Fruit fly (Drosophila melanogaster): Measurements from ENCODE around the gene CG33281.

CG33281 gene

dm6 chr2L:3304831-3305828 lies 18.9 kb upstream of the CG33281 start:
- TF ChIP-seq CTCF (optimal IDR thresholded peaks at IDR 0.05): no peak
- no peak for TF ChIP-seq CG8478 (optimal IDR thresholded peaks at IDR 0.05)

DNA sequence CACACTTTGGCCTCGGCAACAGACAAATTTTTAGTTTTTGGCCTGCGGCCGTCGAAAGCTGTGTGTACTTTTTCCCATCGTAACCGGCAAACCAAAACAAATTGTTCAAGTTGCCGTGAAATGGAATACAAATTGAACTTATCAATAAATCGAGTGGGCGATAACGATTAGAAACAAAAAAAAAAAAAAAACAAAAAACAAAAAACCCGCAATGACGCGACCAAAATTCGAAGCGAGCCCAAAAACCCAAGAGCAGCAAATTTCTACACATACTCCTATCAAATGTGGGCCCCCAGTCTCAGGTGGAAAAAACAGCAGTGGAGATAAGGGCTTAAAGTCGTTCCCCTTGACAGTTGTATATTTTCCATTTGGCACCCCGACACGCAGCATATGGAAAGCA lies 16.8 kb upstream of the CG33281 start:
- TF ChIP-seq CTCF (optimal IDR thresholded peaks at IDR 0.05) (no peak), CG8478 (optimal IDR thresholded peaks at IDR 0.05) (no peak)

dm6 chr2L:3308529-3309272 lies 15.3 kb upstream of the CG33281 start, which contains the start of gene CG15406:
TSS of gene CG15406 (plus strand) at chr2L:3309222.
- TF ChIP-seq CTCF (optimal IDR thresholded peaks at IDR 0.05) (no peak), CG8478 (optimal IDR thresholded peaks at IDR 0.05) (no peak)

dm6 chr2L:3319731-3320295 lies 4.2 kb upstream of the CG33281 start, which contains the start of the genes Fign and CG8837:
TSS of gene Fign (minus strand) at chr2L:3319872.
TSS of gene CG8837 (plus strand) at chr2L:3320245.
- TF ChIP-seq CG8478 (optimal IDR thresholded peaks at IDR 0.05) (no peak), CTCF (optimal IDR thresholded peaks at IDR 0.05) (peak in 1 of 2 experiments; percentile 14)

DNA sequence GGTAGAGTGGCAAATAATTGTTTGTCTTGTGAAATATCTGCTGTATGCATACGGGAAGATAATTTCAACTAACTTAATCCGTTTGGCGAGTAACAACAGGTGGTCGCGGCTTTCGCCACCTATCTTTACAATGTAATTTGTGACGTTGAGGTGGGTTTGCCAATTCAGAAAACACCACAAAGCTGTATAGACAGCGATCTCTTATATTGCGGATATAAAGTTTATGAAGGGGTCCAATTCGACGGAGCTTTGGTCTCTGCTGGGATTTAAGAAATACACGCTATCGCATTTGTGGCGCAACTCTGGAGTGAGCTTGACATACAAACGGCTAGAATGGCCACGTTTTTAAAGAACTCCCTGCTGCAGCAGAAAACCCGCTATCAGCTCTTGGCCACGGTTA lies 3.6 kb downstream of the CG33281 start, which contains the start of gene CG33282:
TSS of gene CG33282 (plus strand) at position 301 of the 400 bp plus-strand sequence.
- TF ChIP-seq CG8478 (optimal IDR thresholded peaks at IDR 0.05) (no peak), CTCF (optimal IDR thresholded peaks at IDR 0.05) (no peak)

dm6 chr2L:3330628-3331027 lies 6.6 kb downstream of the CG33281 start, which contains the start of gene CG3285:
TSS of gene CG3285 (plus strand) at chr2L:3330928.
- TF ChIP-seq CTCF (optimal IDR thresholded peaks at IDR 0.05) (no peak), CG8478 (optimal IDR thresholded peaks at IDR 0.05) (no peak)

DNA sequence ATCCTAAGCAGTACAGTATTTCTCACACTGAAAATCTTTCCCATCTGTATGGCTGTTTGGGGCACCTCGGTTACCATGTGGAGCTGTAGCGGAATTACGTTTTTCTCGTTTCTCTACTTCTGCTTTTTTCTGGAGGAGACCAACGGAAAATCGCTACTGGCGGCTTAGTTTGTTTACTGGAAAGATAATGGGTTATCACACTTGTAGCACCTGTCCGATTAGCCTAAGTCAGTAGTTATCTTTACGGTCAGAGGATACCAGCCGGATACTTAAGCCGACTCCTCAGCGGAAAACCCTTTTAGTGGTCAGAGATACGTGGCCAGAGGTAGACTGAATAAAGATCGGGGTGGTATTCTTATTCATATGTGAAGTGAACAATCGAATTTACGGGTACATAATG lies 8.5 kb downstream of the CG33281 start, which contains the start of gene CG15408:
TSS of gene CG15408 (plus strand) at position 301 of the 400 bp plus-strand sequence.
- no peak for TF ChIP-seq CTCF (optimal IDR thresholded peaks at IDR 0.05)
- TF ChIP-seq CG8478 (optimal IDR thresholded peaks at IDR 0.05): no peak

DNA sequence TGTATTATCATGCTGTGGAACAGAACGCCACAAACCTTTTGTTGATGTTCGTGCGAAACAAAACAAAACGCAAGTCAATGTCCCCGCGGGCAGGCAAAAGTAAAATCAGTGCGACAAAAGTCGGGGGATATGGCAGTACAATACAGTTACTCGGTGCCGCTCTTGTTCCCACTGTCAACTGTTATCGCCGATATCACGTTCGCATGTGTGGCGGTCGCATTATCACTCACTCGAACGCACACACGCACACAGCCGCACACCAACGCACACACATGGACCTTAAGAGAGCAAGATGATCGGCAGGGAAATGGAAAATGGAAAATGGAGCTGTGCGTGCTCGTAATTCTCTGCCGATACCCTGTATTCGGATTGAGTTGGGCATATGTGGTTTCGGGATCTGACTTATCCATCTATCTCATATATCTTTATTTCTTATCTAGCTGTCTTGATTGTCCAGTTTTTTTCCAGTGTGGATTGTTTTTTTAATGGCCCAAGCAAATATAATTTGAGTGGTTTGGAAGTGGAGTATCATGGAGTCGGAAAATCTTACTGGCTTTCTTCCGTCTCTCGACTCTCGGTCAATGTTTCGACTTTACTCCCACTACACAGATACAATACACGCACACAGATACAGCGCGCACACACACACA lies 14.7 kb downstream of the CG33281 start:
- TF ChIP-seq CTCF (optimal IDR thresholded peaks at IDR 0.05) (no peak), CG8478 (optimal IDR thresholded peaks at IDR 0.05) (no peak)

- no peak for TF ChIP-seq CTCF (optimal IDR thresholded peaks at IDR 0.05)
- TF ChIP-seq CG8478 (optimal IDR thresholded peaks at IDR 0.05): no peak
Measured at dm6 chr2L:3339420-3339819, 15.4 kb downstream of the CG33281 start.

DNA sequence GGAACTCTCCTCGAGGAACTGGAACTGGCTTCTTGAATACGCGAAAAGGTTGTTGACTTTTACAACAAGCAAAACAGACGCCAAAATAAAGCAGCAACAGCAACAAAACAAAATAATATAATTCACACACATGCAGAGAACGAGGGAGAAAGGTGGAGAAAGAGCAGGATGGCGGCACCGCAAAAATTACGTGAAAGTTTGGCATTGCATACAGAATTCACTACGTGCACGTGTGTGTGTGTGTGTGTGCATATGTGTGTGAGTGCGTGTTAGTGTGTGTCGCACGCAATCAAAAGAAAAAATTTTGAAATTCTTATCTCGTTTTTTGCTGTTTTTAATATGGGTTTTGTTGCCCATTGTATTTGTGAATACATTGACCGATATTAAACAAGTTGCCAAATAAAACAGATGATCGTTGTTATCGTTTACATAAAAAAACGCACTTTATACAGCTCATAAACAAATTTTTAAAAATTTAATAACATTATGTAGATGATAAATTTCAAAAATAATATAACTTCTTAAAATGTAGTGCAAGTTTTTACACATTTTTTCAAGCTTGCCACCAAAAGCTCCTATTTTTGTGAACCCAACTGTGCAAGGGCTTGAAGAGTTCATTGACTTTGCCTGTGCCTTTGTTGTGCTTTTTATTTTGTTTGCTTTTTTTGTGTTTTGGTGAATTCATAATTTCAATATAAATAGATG lies 17.3 kb downstream of the CG33281 start:
- TF ChIP-seq CG8478 (optimal IDR thresholded peaks at IDR 0.05): no peak
- TF ChIP-seq CTCF (optimal IDR thresholded peaks at IDR 0.05): no peak

DNA sequence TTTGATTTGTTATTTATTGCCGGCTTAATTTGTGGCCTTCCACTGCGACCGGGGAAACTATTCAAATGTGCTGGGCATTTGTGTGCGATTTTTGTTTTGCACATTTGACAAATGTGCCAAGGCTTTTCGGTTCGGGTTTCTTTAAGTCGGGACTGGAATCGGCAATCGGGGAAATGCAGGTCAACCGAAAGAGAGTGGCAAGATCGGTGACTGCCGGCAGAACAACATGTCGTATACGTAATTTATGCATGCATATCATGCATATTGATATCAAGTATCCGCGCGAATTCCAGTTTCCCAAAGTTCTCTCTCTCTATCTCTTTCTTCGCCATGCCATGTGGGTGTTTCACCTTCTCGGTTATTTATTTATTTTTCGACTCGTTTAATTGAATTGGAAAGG lies 18.3 kb downstream of the CG33281 start:
- no peak for TF ChIP-seq CTCF (optimal IDR thresholded peaks at IDR 0.05)
- no peak for TF ChIP-seq CG8478 (optimal IDR thresholded peaks at IDR 0.05)

DNA sequence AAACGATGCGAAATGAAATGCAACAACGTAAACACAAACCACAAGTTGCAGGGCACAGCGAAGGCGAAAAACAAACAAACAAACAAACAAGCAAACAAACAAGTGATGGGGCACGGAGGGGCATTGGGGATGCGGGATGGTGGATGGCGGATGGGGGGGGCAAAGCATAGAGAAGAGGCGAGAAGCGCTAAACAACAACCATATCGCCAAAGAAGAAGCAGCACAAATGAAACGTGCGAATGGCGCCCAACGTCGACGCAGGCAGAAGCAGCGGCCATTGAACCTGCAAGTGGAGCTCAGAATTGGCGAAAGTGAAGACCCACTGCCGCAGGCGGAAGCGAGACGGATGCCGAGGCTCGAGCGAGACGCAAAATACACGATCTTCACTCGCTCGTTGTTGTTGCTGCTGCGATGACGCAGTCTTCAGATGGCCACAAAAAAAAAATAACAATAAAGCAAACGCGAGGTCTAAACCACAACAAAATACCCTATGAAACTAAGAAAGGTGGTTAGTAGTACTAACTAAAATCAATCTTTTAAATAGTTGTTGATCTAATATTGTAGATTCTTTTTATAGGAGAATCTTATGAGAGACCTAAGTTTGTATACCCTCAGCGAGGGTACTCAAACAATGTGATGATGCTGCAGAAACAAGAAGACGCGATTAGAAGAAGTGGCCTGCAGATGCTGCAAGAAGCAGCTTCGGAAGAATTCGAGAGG lies 21.9 kb downstream of the CG33281 start:
- TF ChIP-seq CG8478 (optimal IDR thresholded peaks at IDR 0.05) (no peak), CTCF (optimal IDR thresholded peaks at IDR 0.05) (no peak)

- TF ChIP-seq CG8478 (optimal IDR thresholded peaks at IDR 0.05): no peak
Measured at dm6 chr2L:3346483-3346839, 22.4 kb downstream of the CG33281 start.
